Worm (Caenorhabditis elegans) whole organism, L1 larva: ENCODE data around the gene Y62E10A.23.

Source experiments
- C16A3.4 ChIP-seq: fragments of 150-350 bp; optimal IDR thresholded peaks from 2 replicates; lab custom pipeline; 2014; ENCODE audit warnings: missing biosample characterization, missing genetic modification characterization
- aha-1 ChIP-seq: fragments of 150-350 bp; optimal IDR thresholded peaks from 2 replicates; lab custom pipeline; 2014; ENCODE audit warnings: missing biosample characterization, missing genetic modification characterization
- ama-1 ChIP-seq: fragments of 150-350 bp; optimal IDR thresholded peaks from 2 replicates; lab custom pipeline; 2014
- blmp-1 ChIP-seq: fragments of 150-350 bp; optimal IDR thresholded peaks from 2 replicates; lab custom pipeline; 2014; ENCODE audit warnings: missing biosample characterization, missing genetic modification characterization
- ceh-90 ChIP-seq: sonication (generic microtip); optimal IDR thresholded peaks from 2 replicates; lab custom pipeline; 2016; ENCODE audit warnings: missing genetic modification characterization, missing compliant biosample characterization
- dpl-1 ChIP-seq, 3 experiments: fragments of 150-350 bp in 2 of 3; sonication (generic microtip) in 1 of 3; optimal IDR thresholded peaks; 2 replicates each; lab custom pipeline; 2014 to 2017; ENCODE audit warnings: missing biosample characterization in 3 of 3, missing genetic modification characterization in 3 of 3, missing genetic modification reagents in 3 of 3
- efl-1 ChIP-seq, 4 experiments: fragments of 150-350 bp; optimal IDR thresholded peaks in 3 of 4; peaks in 1 of 4; 1 replicate in 1 of 4; 2 replicates in 3 of 4; lab custom pipeline; 2014; ENCODE audit warnings: missing biosample characterization in 2 of 4, missing genetic modification characterization in 2 of 4, missing genetic modification reagents in 2 of 4
- egl-27 ChIP-seq, 2 experiments: fragments of 150-350 bp in 1 of 2; sonication (generic microtip); optimal IDR thresholded peaks; 3 replicates each; lab custom pipeline; 2017 to 2018; ENCODE audit warnings: missing biosample characterization in 2 of 2, missing genetic modification characterization in 2 of 2, missing genetic modification reagents in 2 of 2
- elt-2 ChIP-seq: sonication (generic microtip); optimal IDR thresholded peaks from 2 replicates; lab custom pipeline; 2016; ENCODE audit warnings: missing genetic modification characterization, mild to moderate bottlenecking, inconsistent platforms, missing compliant biosample characterization, missing genetic modification reagents
- elt-3 ChIP-seq, 6 experiments: fragments of 150-350 bp in 1 of 6; sonication (generic microtip); optimal IDR thresholded peaks; 2 replicates each; lab custom pipeline; 2017 to 2018; ENCODE audit warnings: missing biosample characterization in 6 of 6, missing genetic modification characterization in 6 of 6, inconsistent platforms in 1 of 6
- fkh-10 ChIP-seq: sonication (generic microtip); optimal IDR thresholded peaks from 2 replicates; lab custom pipeline; 2017; ENCODE audit warnings: missing biosample characterization, missing genetic modification reagents, missing genetic modification characterization
- fkh-4 ChIP-seq: sonication (generic microtip); optimal IDR thresholded peaks from 2 replicates; lab custom pipeline; 2016; ENCODE audit warnings: missing compliant biosample characterization, missing genetic modification characterization, borderline replicate concordance
- grh-1 ChIP-seq: fragments of 200-800 bp; sonication (Bioruptor generic); IDR thresholded peaks from 2 replicates; pipeline ENCODE4 v1.3.6; 2022; ENCODE audit warnings: missing genetic modification reagents, missing genetic modification characterization, missing compliant biosample characterization
- hlh-4 ChIP-seq: sonication (generic microtip); optimal IDR thresholded peaks from 2 replicates; lab custom pipeline; 2016; ENCODE audit warnings: mild to moderate bottlenecking, missing genetic modification characterization, missing compliant biosample characterization
- hpl-2 ChIP-seq: fragments of 150-350 bp; optimal IDR thresholded peaks from 2 replicates; lab custom pipeline; 2014; ENCODE audit warnings: missing biosample characterization, missing genetic modification reagents, missing genetic modification characterization
- lin-14 ChIP-seq: fragments of 200-800 bp; sonication (Bioruptor generic); optimal IDR thresholded peaks from 2 replicates; lab custom pipeline; 2018; ENCODE audit warnings: mild to moderate bottlenecking, missing genetic modification characterization, moderate library complexity, missing compliant biosample characterization
- lin-35 ChIP-seq, 2 experiments: fragments of 150-350 bp; optimal IDR thresholded peaks; 2 replicates each; lab custom pipeline; 2014; ENCODE audit warnings: missing biosample characterization in 2 of 2, missing genetic modification characterization in 2 of 2, missing genetic modification reagents in 2 of 2
- lsy-2 ChIP-seq, 2 experiments: fragments of 150-350 bp; optimal IDR thresholded peaks; 2 replicates each; lab custom pipeline; 2014; ENCODE audit warnings: missing biosample characterization in 2 of 2, missing genetic modification characterization in 2 of 2
- mdl-1 ChIP-seq, 2 experiments: fragments of 150-350 bp; optimal IDR thresholded peaks; 2 replicates each; lab custom pipeline; 2014 to 2017; ENCODE audit warnings: missing biosample characterization in 2 of 2, missing genetic modification characterization in 2 of 2, inconsistent platforms in 1 of 2
- mef-2 ChIP-seq: fragments of 150-350 bp; optimal IDR thresholded peaks from 2 replicates; lab custom pipeline; 2014; ENCODE audit warnings: missing biosample characterization, missing genetic modification characterization
- mep-1 ChIP-seq: fragments of 150-350 bp; optimal IDR thresholded peaks from 2 replicates; lab custom pipeline; 2014; ENCODE audit warnings: missing biosample characterization, missing genetic modification characterization
- nhr-12 ChIP-seq: sonication (generic microtip); optimal IDR thresholded peaks from 2 replicates; lab custom pipeline; 2017; ENCODE audit warnings: missing biosample characterization, missing genetic modification characterization
- nhr-19 ChIP-seq: fragments of 200-800 bp; sonication (Bioruptor generic); conservative IDR thresholded peaks from 2 replicates; pipeline ENCODE4 v1.3.6; 2022; ENCODE audit warnings: missing genetic modification characterization, missing compliant biosample characterization
- nhr-20 ChIP-seq: sonication (generic microtip); optimal IDR thresholded peaks from 2 replicates; lab custom pipeline; 2016; ENCODE audit warnings: mild to moderate bottlenecking, missing genetic modification characterization, missing compliant biosample characterization
- nhr-237 ChIP-seq: fragments of 150-350 bp; optimal IDR thresholded peaks from 2 replicates; lab custom pipeline; 2014; ENCODE audit warnings: missing biosample characterization, missing genetic modification characterization
- nhr-47 ChIP-seq: sonication (generic microtip); optimal IDR thresholded peaks from 2 replicates; lab custom pipeline; 2016; ENCODE audit warnings: mild to moderate bottlenecking, missing genetic modification characterization, moderate library complexity, missing compliant biosample characterization
- nhr-71 ChIP-seq: sonication (generic microtip); optimal IDR thresholded peaks from 2 replicates; lab custom pipeline; 2016; ENCODE audit warnings: mild to moderate bottlenecking, missing genetic modification characterization, moderate library complexity, missing compliant biosample characterization
- nhr-76 ChIP-seq: sonication (generic microtip); optimal IDR thresholded peaks from 2 replicates; lab custom pipeline; 2017; ENCODE audit warnings: missing biosample characterization, missing genetic modification characterization
- nhr-85 ChIP-seq: sonication (generic microtip); peaks from one replicate; lab custom pipeline; 2016; ENCODE audit warnings: missing genetic modification characterization, inconsistent platforms, missing compliant biosample characterization
- nhr-90 ChIP-seq: sonication (generic microtip); optimal IDR thresholded peaks from 2 replicates; lab custom pipeline; 2016; ENCODE audit warnings: mild to moderate bottlenecking, missing genetic modification characterization, missing compliant biosample characterization; ENCODE audit not compliant: poor library complexity
- pag-3 ChIP-seq: sonication (generic microtip); optimal IDR thresholded peaks from 2 replicates; lab custom pipeline; 2017; ENCODE audit warnings: missing genetic modification characterization, mild to moderate bottlenecking, missing compliant biosample characterization, antibody characterized with exemption, borderline replicate concordance; ENCODE audit not compliant: insufficient read depth
- rnt-1 ChIP-seq: sonication (generic microtip); optimal IDR thresholded peaks from 2 replicates; lab custom pipeline; 2016; ENCODE audit warnings: mild to moderate bottlenecking, missing genetic modification characterization, moderate library complexity, missing compliant biosample characterization
- skn-1 ChIP-seq: fragments of 150-350 bp; optimal IDR thresholded peaks from 2 replicates; lab custom pipeline; 2014; ENCODE audit warnings: missing biosample characterization, missing genetic modification characterization
- snu-23 ChIP-seq: sonication (generic microtip); optimal IDR thresholded peaks from 2 replicates; lab custom pipeline; 2016; ENCODE audit warnings: missing genetic modification characterization, missing compliant biosample characterization
- sox-4 ChIP-seq: sonication (generic microtip); optimal IDR thresholded peaks from 2 replicates; lab custom pipeline; 2016; ENCODE audit warnings: missing genetic modification characterization, missing compliant biosample characterization
- tbx-2 ChIP-seq: sonication (generic microtip); optimal IDR thresholded peaks from 2 replicates; lab custom pipeline; 2016; ENCODE audit warnings: missing genetic modification characterization, missing compliant biosample characterization
- vab-15 ChIP-seq: sonication (generic microtip); optimal IDR thresholded peaks from 2 replicates; lab custom pipeline; 2017; ENCODE audit warnings: missing genotype, mild to moderate bottlenecking, missing genetic modification characterization, missing compliant biosample characterization
- xbp-1 ChIP-seq: sonication (generic microtip); optimal IDR thresholded peaks from 2 replicates; lab custom pipeline; 2016; ENCODE audit warnings: missing genetic modification characterization, missing compliant biosample characterization
- ztf-4 ChIP-seq: fragments of 150-350 bp; optimal IDR thresholded peaks from 2 replicates; lab custom pipeline; 2014; ENCODE audit warnings: missing biosample characterization, missing genetic modification characterization

The Y62E10A.23 gene

ce11 chrIV:13393246-13393716 is 7.2 kb downstream of the Y62E10A.23 start:
- TF ChIP-seq tbx-2 = peak; percentile 58
- no peak for TF ChIP-seq rnt-1
- peak; percentile 19 for TF ChIP-seq ztf-4 (tag; lab: Kevin White, UChicago)
- TF ChIP-seq ama-1 (lab: Kevin White, UChicago) = no peak
- peak; percentile 18 for TF ChIP-seq nhr-47 (tag; lab: Kevin White, UChicago)
- peak; percentile 85 for TF ChIP-seq elt-2
- no peak for TF ChIP-seq fkh-10 (GFP tag; lab: Kevin White, UChicago)
- no peak for TF ChIP-seq efl-1 (optimal IDR thresholded peaks at IDR 0.05; lab: Kevin White, UChicago)
- peak in 1 of 2 experiments; percentile 84 for TF ChIP-seq efl-1 (GFP tag; optimal IDR thresholded peaks at IDR 0.05 in 1 of 2; lab: Kevin White, UChicago)
- TF ChIP-seq C16A3.4 (tag; lab: Kevin White, UChicago) = peak; percentile 7
- TF ChIP-seq nhr-12 (tag; lab: Kevin White, UChicago) = no peak
- TF ChIP-seq snu-23 (GFP tag; lab: Kevin White, UChicago) = peak; percentile 48
- TF ChIP-seq nhr-19 (GFP tag; lab: Robert Waterston, UW) = peak; percentile 50
- peak; percentile 36 for TF ChIP-seq blmp-1 (tag; lab: Kevin White, UChicago)
- TF ChIP-seq aha-1 (tag; lab: Kevin White, UChicago) = no peak
- TF ChIP-seq xbp-1 (tag; lab: Kevin White, UChicago) = no peak
- TF ChIP-seq lin-35 (GFP tag; optimal IDR thresholded peaks at IDR 0.05; lab: Kevin White, UChicago) = peak in 1 of 2 experiments; percentile 45
- TF ChIP-seq mep-1 (tag; lab: Kevin White, UChicago) = peak; percentile 5
- TF ChIP-seq lin-14 (GFP tag; lab: Kevin White, UChicago) = peak; percentile 65
- peak; percentile 89 for TF ChIP-seq nhr-85 (tag; lab: Kevin White, UChicago)
- no peak for TF ChIP-seq hlh-4 (tag; lab: Kevin White, UChicago)
- TF ChIP-seq nhr-71 (tag; lab: Kevin White, UChicago) = peak; percentile 84
- TF ChIP-seq lsy-2 (tag; optimal IDR thresholded peaks at IDR 0.05; lab: Kevin White, UChicago) = peak; percentile 24 to 44
- TF ChIP-seq hpl-2 (GFP tag; lab: Kevin White, UChicago) = no peak
- TF ChIP-seq skn-1 (tag; lab: Kevin White, UChicago) = no peak
- TF ChIP-seq nhr-90 = peak; percentile 73
- TF ChIP-seq nhr-20 (tag; lab: Kevin White, UChicago) = peak; percentile 76
- TF ChIP-seq nhr-76 (tag; lab: Kevin White, UChicago) = no peak
- TF ChIP-seq elt-3 (tag; optimal IDR thresholded peaks at IDR 0.05; lab: Kevin White, UChicago) = peak in 3 of 6 experiments; percentile 6 to 82 (median 61)
- TF ChIP-seq dpl-1 (GFP tag; optimal IDR thresholded peaks at IDR 0.05; lab: Kevin White, UChicago) = no peak
- peak in 1 of 2 experiments; percentile 26 for TF ChIP-seq mdl-1 (tag; optimal IDR thresholded peaks at IDR 0.05; lab: Kevin White, UChicago)
- peak; percentile 23 for TF ChIP-seq pag-3

- no peak for TF ChIP-seq vab-15 (tag; lab: Kevin White, UChicago)
- no peak for TF ChIP-seq nhr-20 (tag; lab: Kevin White, UChicago)
- no peak for TF ChIP-seq rnt-1
- no peak for TF ChIP-seq sox-4
- TF ChIP-seq elt-3 (tag; optimal IDR thresholded peaks at IDR 0.05; lab: Kevin White, UChicago) = no peak
- no peak for TF ChIP-seq efl-1 (optimal IDR thresholded peaks at IDR 0.05; lab: Kevin White, UChicago)
- TF ChIP-seq efl-1 (GFP tag; optimal IDR thresholded peaks at IDR 0.05 in 1 of 2; lab: Kevin White, UChicago) = no peak
- no peak for TF ChIP-seq fkh-4
- no peak for TF ChIP-seq egl-27 (tag; optimal IDR thresholded peaks at IDR 0.05; lab: Kevin White, UChicago)
- TF ChIP-seq blmp-1 (tag; lab: Kevin White, UChicago) = peak; percentile 47
- TF ChIP-seq mdl-1 (tag; optimal IDR thresholded peaks at IDR 0.05; lab: Kevin White, UChicago) = no peak
- peak; percentile 15; the same call in 1 of the 2 replicates for TF ChIP-seq grh-1 (GFP tag; lab: Robert Waterston, UW)
- no peak for TF ChIP-seq mef-2 (tag; lab: Kevin White, UChicago)
- TF ChIP-seq nhr-237 (tag; lab: Kevin White, UChicago) = no peak
- TF ChIP-seq ceh-90 = no peak
Observed at ce11 chrIV:13394686-13395085, 8.6 kb downstream of the Y62E10A.23 start.
